Worm (Caenorhabditis elegans) whole organism, L1 larva: ENCODE results near the gene ZC21.6.

Experiments used
- Y116A8C.19 ChIP-seq: sonication (generic microtip); optimal IDR thresholded peaks from 2 replicates; lab custom pipeline; 2016; ENCODE audit warnings: missing compliant biosample characterization, missing genetic modification characterization, borderline replicate concordance
- alr-1 ChIP-seq: fragments of 200-800 bp; sonication (Bioruptor generic); optimal IDR thresholded peaks from 2 replicates; lab custom pipeline; 2018; ENCODE audit warnings: borderline replicate concordance, mild to moderate bottlenecking, missing genetic modification characterization, missing compliant biosample characterization
- blmp-1 ChIP-seq: fragments of 150-350 bp; optimal IDR thresholded peaks from 2 replicates; lab custom pipeline; 2014; ENCODE audit warnings: missing biosample characterization, missing genetic modification characterization
- ceh-88 ChIP-seq: fragments of 200-800 bp; sonication (Bioruptor generic); IDR thresholded peaks from 2 replicates; pipeline ENCODE4 v1.3.6; 2022; ENCODE audit warnings: missing genetic modification characterization, missing compliant biosample characterization
- ceh-90 ChIP-seq: sonication (generic microtip); optimal IDR thresholded peaks from 2 replicates; lab custom pipeline; 2016; ENCODE audit warnings: missing genetic modification characterization, missing compliant biosample characterization
- efl-1 ChIP-seq, 4 experiments: fragments of 150-350 bp; optimal IDR thresholded peaks in 3 of 4; peaks in 1 of 4; 1 replicate in 1 of 4; 2 replicates in 3 of 4; lab custom pipeline; 2014; ENCODE audit warnings: missing biosample characterization in 2 of 4, missing genetic modification characterization in 2 of 4, missing genetic modification reagents in 2 of 4
- egl-13 ChIP-seq: sonication (generic microtip); optimal IDR thresholded peaks from 2 replicates; lab custom pipeline; 2016; ENCODE audit warnings: missing genotype, missing genetic modification reagents, missing genetic modification characterization, missing compliant biosample characterization
- elt-2 ChIP-seq: sonication (generic microtip); optimal IDR thresholded peaks from 2 replicates; lab custom pipeline; 2016; ENCODE audit warnings: missing genetic modification characterization, mild to moderate bottlenecking, inconsistent platforms, missing compliant biosample characterization, missing genetic modification reagents
- elt-3 ChIP-seq, 6 experiments: fragments of 150-350 bp in 1 of 6; sonication (generic microtip); optimal IDR thresholded peaks; 2 replicates each; lab custom pipeline; 2017 to 2018; ENCODE audit warnings: missing biosample characterization in 6 of 6, missing genetic modification characterization in 6 of 6, inconsistent platforms in 1 of 6
- fos-1 ChIP-seq: fragments of 150-350 bp; optimal IDR thresholded peaks from 2 replicates; lab custom pipeline; 2014; ENCODE audit warnings: missing biosample characterization, missing genetic modification characterization
- grh-1 ChIP-seq: fragments of 200-800 bp; sonication (Bioruptor generic); IDR thresholded peaks from 2 replicates; pipeline ENCODE4 v1.3.6; 2022; ENCODE audit warnings: missing genetic modification reagents, missing genetic modification characterization, missing compliant biosample characterization
- hlh-17 ChIP-seq: fragments of 200-800 bp; sonication (Bioruptor generic); optimal IDR thresholded peaks from 2 replicates; lab custom pipeline; 2018; ENCODE audit warnings: missing genetic modification characterization, mild to moderate bottlenecking, missing compliant biosample characterization, moderate library complexity, borderline replicate concordance
- hlh-4 ChIP-seq: sonication (generic microtip); optimal IDR thresholded peaks from 2 replicates; lab custom pipeline; 2016; ENCODE audit warnings: mild to moderate bottlenecking, missing genetic modification characterization, missing compliant biosample characterization
- irx-1 ChIP-seq: sonication (generic microtip); optimal IDR thresholded peaks from 2 replicates; lab custom pipeline; 2016; ENCODE audit warnings: missing genetic modification characterization, missing compliant biosample characterization
- lin-13 ChIP-seq: fragments of 150-350 bp; optimal IDR thresholded peaks from 2 replicates; lab custom pipeline; 2014; ENCODE audit warnings: missing biosample characterization, missing genetic modification reagents, missing genetic modification characterization
- lin-14 ChIP-seq: fragments of 200-800 bp; sonication (Bioruptor generic); optimal IDR thresholded peaks from 2 replicates; lab custom pipeline; 2018; ENCODE audit warnings: mild to moderate bottlenecking, missing genetic modification characterization, moderate library complexity, missing compliant biosample characterization
- lin-39 ChIP-seq: fragments of 150-350 bp; optimal IDR thresholded peaks from 2 replicates; lab custom pipeline; 2014; ENCODE audit warnings: missing biosample characterization, missing genetic modification reagents, missing genetic modification characterization
- lir-3 ChIP-seq: sonication (generic microtip); optimal IDR thresholded peaks from 2 replicates; lab custom pipeline; 2016; ENCODE audit warnings: mild to moderate bottlenecking, missing genetic modification characterization, moderate library complexity, missing compliant biosample characterization; ENCODE audit not compliant: poor library complexity
- mdl-1 ChIP-seq, 2 experiments: fragments of 150-350 bp; optimal IDR thresholded peaks; 2 replicates each; lab custom pipeline; 2014 to 2017; ENCODE audit warnings: missing biosample characterization in 2 of 2, missing genetic modification characterization in 2 of 2, inconsistent platforms in 1 of 2
- nhr-11 ChIP-seq: fragments of 150-350 bp; optimal IDR thresholded peaks from 2 replicates; lab custom pipeline; 2014; ENCODE audit warnings: missing biosample characterization, missing genetic modification characterization
- nhr-20 ChIP-seq: sonication (generic microtip); optimal IDR thresholded peaks from 2 replicates; lab custom pipeline; 2016; ENCODE audit warnings: mild to moderate bottlenecking, missing genetic modification characterization, missing compliant biosample characterization
- nhr-71 ChIP-seq: sonication (generic microtip); optimal IDR thresholded peaks from 2 replicates; lab custom pipeline; 2016; ENCODE audit warnings: mild to moderate bottlenecking, missing genetic modification characterization, moderate library complexity, missing compliant biosample characterization
- nhr-77 ChIP-seq: fragments of 150-350 bp; optimal IDR thresholded peaks from 2 replicates; lab custom pipeline; 2014; ENCODE audit warnings: missing biosample characterization, missing genetic modification characterization
- nhr-84 ChIP-seq: sonication (generic microtip); optimal IDR thresholded peaks from 2 replicates; lab custom pipeline; 2017; ENCODE audit warnings: missing biosample characterization, missing genetic modification characterization
- nhr-85 ChIP-seq: sonication (generic microtip); peaks from one replicate; lab custom pipeline; 2016; ENCODE audit warnings: missing genetic modification characterization, inconsistent platforms, missing compliant biosample characterization
- pax-3 ChIP-seq: fragments of 200-800 bp; sonication (Bioruptor generic); optimal IDR thresholded peaks from 2 replicates; lab custom pipeline; 2018; ENCODE audit warnings: mild to moderate bottlenecking, missing genetic modification characterization, moderate library complexity, missing compliant biosample characterization
- pqm-1 ChIP-seq: sonication (generic microtip); optimal IDR thresholded peaks from 3 replicates; lab custom pipeline; 2017; ENCODE audit warnings: missing biosample characterization, missing genetic modification characterization
- rnt-1 ChIP-seq: sonication (generic microtip); optimal IDR thresholded peaks from 2 replicates; lab custom pipeline; 2016; ENCODE audit warnings: mild to moderate bottlenecking, missing genetic modification characterization, moderate library complexity, missing compliant biosample characterization
- snpc-4 ChIP-seq: fragments of 150-350 bp; optimal IDR thresholded peaks from 2 replicates; lab custom pipeline; 2014; ENCODE audit warnings: missing biosample characterization, missing genetic modification characterization
- tbx-2 ChIP-seq: sonication (generic microtip); optimal IDR thresholded peaks from 2 replicates; lab custom pipeline; 2016; ENCODE audit warnings: missing genetic modification characterization, missing compliant biosample characterization
- tlp-1 ChIP-seq: fragments of 150-350 bp; optimal IDR thresholded peaks from 2 replicates; lab custom pipeline; 2014; ENCODE audit warnings: missing biosample characterization, missing genetic modification characterization
- unc-130 ChIP-seq: fragments of 150-350 bp; optimal IDR thresholded peaks from 2 replicates; lab custom pipeline; 2017; ENCODE audit warnings: missing biosample characterization, missing genetic modification characterization, inconsistent platforms
- zip-4 ChIP-seq: fragments of 200-800 bp; sonication (Bioruptor generic); optimal IDR thresholded peaks from 2 replicates; lab custom pipeline; 2018; ENCODE audit warnings: mild to moderate bottlenecking, missing genetic modification characterization, moderate library complexity, missing compliant biosample characterization

ZC21.6 gene

ce11 chrIII:8524773-8525172, 20.6 kb downstream of the ZC21.6 start, which contains the start of gene idpp-15:
Gene idpp-15 (plus strand): TSS chrIII:8525073.
- TF ChIP-seq lin-13 (GFP tag; lab: Kevin White, UChicago) (no peak), ceh-88 (GFP tag; lab: Robert Waterston, UW) (no peak), elt-2 (tag; lab: Kevin White, UChicago) (no peak), zip-4 (GFP tag; lab: Kevin White, UChicago) (no peak), rnt-1 (tag; lab: Kevin White, UChicago) (no peak), lin-14 (GFP tag; lab: Kevin White, UChicago) (no peak), tlp-1 (tag; lab: Kevin White, UChicago) (no peak), Y116A8C.19 (no peak), nhr-11 (tag; lab: Kevin White, UChicago) (no peak), pqm-1 (tag; lab: Kevin White, UChicago) (no peak), alr-1 (tag; lab: Kevin White, UChicago) (no peak), elt-3 (tag; optimal IDR thresholded peaks at IDR 0.05; lab: Kevin White, UChicago) (no peak), hlh-4 (no peak), blmp-1 (tag; lab: Kevin White, UChicago) (no peak)

- TF ChIP-seq mdl-1 (tag; optimal IDR thresholded peaks at IDR 0.05; lab: Kevin White, UChicago), result no peak
- TF ChIP-seq blmp-1 (tag; lab: Kevin White, UChicago), result no peak
- no peak for TF ChIP-seq nhr-20 (tag; lab: Kevin White, UChicago)
- no peak for TF ChIP-seq lir-3 (tag; lab: Kevin White, UChicago)
- TF ChIP-seq unc-130 (tag; lab: Kevin White, UChicago), result no peak
- no peak for TF ChIP-seq ceh-90
- no peak for TF ChIP-seq snpc-4 (tag; lab: Kevin White, UChicago)
- no peak for TF ChIP-seq egl-13 (tag; lab: Kevin White, UChicago)
These were observed 23.6 kb downstream of the ZC21.6 start for ce11 chrIII:8521654-8522392.

ce11 chrIII:8520589-8520988, 24.8 kb downstream of the ZC21.6 start:
- no peak for TF ChIP-seq efl-1 (optimal IDR thresholded peaks at IDR 0.05; lab: Kevin White, UChicago)
- TF ChIP-seq efl-1 (GFP tag; optimal IDR thresholded peaks at IDR 0.05 in 1 of 2; lab: Kevin White, UChicago), result peak in 1 of 2 experiments; percentile 82
- peak; percentile 11 for TF ChIP-seq nhr-71
- peak; percentile 52 for TF ChIP-seq tbx-2 (tag; lab: Kevin White, UChicago)
- TF ChIP-seq nhr-11 (tag; lab: Kevin White, UChicago), result no peak
- no peak for TF ChIP-seq ceh-90
- TF ChIP-seq mdl-1 (tag; optimal IDR thresholded peaks at IDR 0.05; lab: Kevin White, UChicago), result peak in 1 of 2 experiments; percentile 2
- peak; percentile 54 for TF ChIP-seq nhr-77 (tag; lab: Kevin White, UChicago)
- TF ChIP-seq fos-1 (tag; lab: Kevin White, UChicago), result no peak
- TF ChIP-seq hlh-17 (GFP tag; lab: Kevin White, UChicago), result no peak

- TF ChIP-seq irx-1 (no peak), lin-39 (tag; lab: Kevin White, UChicago) (no peak), nhr-85 (no peak), pax-3 (tag; lab: Kevin White, UChicago) (no peak), snpc-4 (tag; lab: Kevin White, UChicago) (no peak), grh-1 (GFP tag; lab: Robert Waterston, UW) (no peak), nhr-84 (tag; lab: Kevin White, UChicago) (no peak)
These were observed 25.5 kb downstream of the ZC21.6 start, which contains the start of gene ZC21.8 for ce11 chrIII:8519886-8520285. Gene ZC21.8 (minus strand): TSS chrIII:8519986.
